Fruit fly (Drosophila melanogaster) whole organism, adult: Measurements from ENCODE around the gene CG6059.

Source experiments
- CG11617 ChIP-seq: fragments of 200-800 bp; sonication (Bioruptor generic); optimal IDR thresholded peaks from 2 replicates; lab custom pipeline; 2017; ENCODE audit warnings: mild to moderate bottlenecking, missing biosample characterization, missing genetic modification reagents, missing genetic modification characterization
- CG12768 ChIP-seq: fragments of 200-800 bp; sonication (Bioruptor generic); optimal IDR thresholded peaks from 2 replicates; lab custom pipeline; 2017; ENCODE audit warnings: missing biosample characterization, missing genetic modification characterization, mild to moderate bottlenecking, moderate library complexity, missing genetic modification reagents
- CG14711 ChIP-seq: fragments of 200-800 bp; sonication (Bioruptor generic); optimal IDR thresholded peaks from 2 replicates; lab custom pipeline; 2018; ENCODE audit warnings: missing biosample characterization, mild to moderate bottlenecking, missing genetic modification characterization, moderate library complexity
- CG1620 ChIP-seq: fragments of 200-800 bp; sonication (Bioruptor generic); optimal IDR thresholded peaks from 2 replicates; lab custom pipeline; 2016; ENCODE audit warnings: missing biosample characterization, missing genetic modification characterization
- CG5204 ChIP-seq: fragments of 200-800 bp; sonication (Bioruptor generic); optimal IDR thresholded peaks from 2 replicates; lab custom pipeline; 2016; ENCODE audit warnings: missing biosample characterization, missing genetic modification characterization
- CG7045 ChIP-seq: fragments of 200-800 bp; sonication (Bioruptor generic); optimal IDR thresholded peaks from 2 replicates; lab custom pipeline; 2017; ENCODE audit warnings: missing biosample characterization, mild to moderate bottlenecking, missing genetic modification characterization
- CG7101 ChIP-seq: fragments of 200-800 bp; sonication (Bioruptor generic); optimal IDR thresholded peaks from 2 replicates; lab custom pipeline; 2018; ENCODE audit warnings: missing biosample characterization, mild to moderate bottlenecking, missing genetic modification characterization, moderate library complexity
- Mnt ChIP-seq: fragments of 200-800 bp; sonication (Bioruptor generic); optimal IDR thresholded peaks from 2 replicates; lab custom pipeline; 2016; ENCODE audit warnings: missing biosample characterization, mild to moderate bottlenecking, missing genetic modification characterization
- cnc ChIP-seq, 2 experiments: fragments of >200 bp; optimal IDR thresholded peaks; 2 replicates each; lab custom pipeline; 2017
- kay ChIP-seq: fragments of 200-800 bp; sonication (Bioruptor generic); peaks from one replicate; lab custom pipeline; 2016; ENCODE audit warnings: missing biosample characterization, missing genetic modification characterization, borderline replicate concordance
- ovo ChIP-seq: fragments of 200-800 bp; sonication (Bioruptor generic); optimal IDR thresholded peaks from 2 replicates; lab custom pipeline; 2016; ENCODE audit warnings: missing biosample characterization, missing genetic modification characterization
- pad ChIP-seq: fragments of 200-800 bp; sonication (Bioruptor generic); optimal IDR thresholded peaks from 3 replicates; lab custom pipeline; 2017; ENCODE audit warnings: missing biosample characterization, missing genetic modification characterization, mild to moderate bottlenecking, moderate library complexity, missing genetic modification reagents
- toe ChIP-seq: fragments of 200-800 bp; sonication (Bioruptor generic); optimal IDR thresholded peaks from 2 replicates; lab custom pipeline; 2016; ENCODE audit warnings: missing biosample characterization, missing genetic modification characterization

dm6 chr3R:27162824-27163223 lies 38.3 kb upstream of the CG6059 start, which contains the start of gene ppk31:
- TF ChIP-seq ovo, result no peak
- no peak for TF ChIP-seq CG1620 (GFP tag; lab: Kevin White, UChicago)
- TF ChIP-seq CG7045 (GFP tag; lab: Kevin White, UChicago), result no peak
- TF ChIP-seq CG11617 (GFP tag; lab: Kevin White, UChicago), result no peak
- no peak for TF ChIP-seq CG7101 (tag; lab: Kevin White, UChicago)
- no peak for TF ChIP-seq CG5204 (GFP tag; lab: Kevin White, UChicago)
- TF ChIP-seq cnc (optimal IDR thresholded peaks at IDR 0.05; lab: Kevin White, UChicago), result no peak
- no peak for TF ChIP-seq Mnt
- TF ChIP-seq pad (GFP tag; lab: Kevin White, UChicago), result no peak
- TF ChIP-seq CG12768 (GFP tag; lab: Kevin White, UChicago), result no peak
- no peak for TF ChIP-seq kay (GFP tag; lab: Kevin White, UChicago)
- no peak for TF ChIP-seq toe
- TF ChIP-seq CG14711 (tag; lab: Kevin White, UChicago), result no peak
